Worm (Caenorhabditis elegans) whole organism, young adult: Measurements from ENCODE around the gene srlf-24.

ENCODE experiments used
- B0019.2 ChIP-seq: fragments of 200-800 bp; sonication (Bioruptor generic); conservative IDR thresholded peaks from 2 replicates; pipeline ENCODE4 v1.3.6; 2022; ENCODE audit warnings: missing genetic modification reagents, missing genetic modification characterization, missing compliant biosample characterization
- C17E4.6 ChIP-seq: fragments of 200-800 bp; sonication (Bioruptor generic); IDR thresholded peaks from 2 replicates; pipeline ENCODE4 v1.3.6; 2022; ENCODE audit warnings: missing genetic modification reagents, missing genetic modification characterization, missing compliant biosample characterization
- F10E7.11 ChIP-seq: sonication (generic microtip); optimal IDR thresholded peaks from 2 replicates; lab custom pipeline; 2017; ENCODE audit warnings: mild to moderate bottlenecking, missing genetic modification characterization, moderate library complexity, missing compliant biosample characterization
- F39B2.1 ChIP-seq: fragments of 200-800 bp; sonication (Bioruptor generic); IDR thresholded peaks from 2 replicates; pipeline ENCODE4 v1.3.6; 2022; ENCODE audit warnings: missing genetic modification reagents, missing genetic modification characterization, missing compliant biosample characterization
- F52B5.7 ChIP-seq: sonication (generic microtip); optimal IDR thresholded peaks from 2 replicates; lab custom pipeline; 2016; ENCODE audit warnings: mild to moderate bottlenecking, missing genetic modification characterization, missing compliant biosample characterization
- F55B11.4 ChIP-seq: sonication (generic microtip); optimal IDR thresholded peaks from 2 replicates; lab custom pipeline; 2016; ENCODE audit warnings: missing compliant biosample characterization, missing genetic modification characterization, borderline replicate concordance; ENCODE audit not compliant: insufficient read depth
- F57C9.4 ChIP-seq: sonication (generic microtip); optimal IDR thresholded peaks from 2 replicates; lab custom pipeline; 2017; ENCODE audit warnings: mild to moderate bottlenecking, missing genetic modification characterization, missing compliant biosample characterization
- K12H6.12 ChIP-seq: fragments of 200-800 bp; sonication (Bioruptor generic); optimal IDR thresholded peaks from 2 replicates; lab custom pipeline; 2018; ENCODE audit warnings: mild to moderate bottlenecking, missing genetic modification characterization, missing compliant biosample characterization
- T07F8.4 ChIP-seq: sonication (generic microtip); optimal IDR thresholded peaks from 2 replicates; lab custom pipeline; 2016; ENCODE audit warnings: mild to moderate bottlenecking, missing genetic modification characterization, moderate library complexity, missing compliant biosample characterization
- Y79H2A.3 ChIP-seq: fragments of 200-800 bp; sonication (Bioruptor generic); conservative IDR thresholded peaks from 2 replicates; pipeline ENCODE4 v1.3.6; 2022; ENCODE audit warnings: missing genetic modification reagents, missing genetic modification characterization, missing compliant biosample characterization
- aptf-2 ChIP-seq: fragments of 200-800 bp; sonication (Bioruptor generic); conservative IDR thresholded peaks from 2 replicates; pipeline ENCODE4 v1.3.6; 2022; ENCODE audit warnings: missing genetic modification reagents, missing genetic modification characterization, missing compliant biosample characterization
- bed-2 ChIP-seq: fragments of 200-800 bp; sonication (Bioruptor generic); IDR thresholded peaks from 2 replicates; pipeline ENCODE4 v1.3.6; 2022; ENCODE audit warnings: missing genetic modification reagents, missing genetic modification characterization, missing compliant biosample characterization
- ccch-3 ChIP-seq: fragments of 200-800 bp; sonication (Bioruptor generic); optimal IDR thresholded peaks from 2 replicates; lab custom pipeline; 2018; ENCODE audit warnings: mild to moderate bottlenecking, missing genetic modification characterization, missing compliant biosample characterization
- cebp-2 ChIP-seq: fragments of 200-800 bp; sonication (Bioruptor generic); IDR thresholded peaks from 2 replicates; pipeline ENCODE4 v1.3.6; 2022; ENCODE audit warnings: missing genetic modification characterization, missing compliant biosample characterization
- dpl-1 ChIP-seq: fragments of 150-350 bp; optimal IDR thresholded peaks from 2 replicates; lab custom pipeline; 2014; ENCODE audit warnings: missing biosample characterization, missing genetic modification reagents, missing genetic modification characterization
- efl-1 ChIP-seq: fragments of 150-350 bp; optimal IDR thresholded peaks from 2 replicates; lab custom pipeline; 2014; ENCODE audit warnings: missing biosample characterization, missing genetic modification reagents, missing genetic modification characterization
- egl-18 ChIP-seq: fragments of 200-800 bp; sonication (Bioruptor generic); IDR thresholded peaks from 2 replicates; pipeline ENCODE4 v1.3.6; 2022; ENCODE audit warnings: missing genetic modification reagents, missing genetic modification characterization, missing compliant biosample characterization
- ekl-4 ChIP-seq: fragments of 200-800 bp; sonication (Bioruptor generic); IDR thresholded peaks from 2 replicates; pipeline ENCODE4 v1.3.6; 2022; ENCODE audit warnings: missing genetic modification reagents, missing genetic modification characterization, missing compliant biosample characterization
- ets-4 ChIP-seq: fragments of 200-800 bp; sonication (Bioruptor generic); optimal IDR thresholded peaks from 2 replicates; lab custom pipeline; 2018; ENCODE audit warnings: mild to moderate bottlenecking, missing genetic modification characterization, missing compliant biosample characterization
- fkh-3 ChIP-seq: sonication (generic microtip); optimal IDR thresholded peaks from 2 replicates; lab custom pipeline; 2016; ENCODE audit warnings: mild to moderate bottlenecking, missing genetic modification characterization, missing compliant biosample characterization
- him-1 ChIP-seq: sonication (generic microtip); optimal IDR thresholded peaks from 2 replicates; lab custom pipeline; 2016; ENCODE audit warnings: missing genotype, missing genetic modification reagents, missing genetic modification characterization, missing compliant biosample characterization
- hmg-1.2 ChIP-seq: fragments of 200-800 bp; sonication (Bioruptor generic); IDR thresholded peaks from 2 replicates; pipeline ENCODE4 v1.3.6; 2022; ENCODE audit warnings: missing genetic modification reagents, missing genetic modification characterization, missing compliant biosample characterization
- let-526 ChIP-seq: fragments of 200-800 bp; sonication (Bioruptor generic); IDR thresholded peaks from 2 replicates; pipeline ENCODE4 v1.3.6; 2022; ENCODE audit warnings: missing genetic modification reagents, missing genetic modification characterization, missing compliant biosample characterization
- lin-54 ChIP-seq: fragments of 200-800 bp; sonication (Bioruptor generic); optimal IDR thresholded peaks from 2 replicates; lab custom pipeline; 2018; ENCODE audit warnings: mild to moderate bottlenecking, missing genetic modification characterization, missing compliant biosample characterization
- lir-1 ChIP-seq: fragments of 200-800 bp; sonication (Bioruptor generic); conservative IDR thresholded peaks from 2 replicates; pipeline ENCODE4 v1.3.6; 2022; ENCODE audit warnings: missing genetic modification reagents, missing genetic modification characterization, missing compliant biosample characterization
- madf-10 ChIP-seq: sonication (generic microtip); optimal IDR thresholded peaks from 2 replicates; lab custom pipeline; 2016; ENCODE audit warnings: mild to moderate bottlenecking, missing genetic modification characterization, missing compliant biosample characterization
- mel-28 ChIP-seq: sonication (generic microtip); optimal IDR thresholded peaks from 2 replicates; lab custom pipeline; 2016; ENCODE audit warnings: borderline replicate concordance, mild to moderate bottlenecking, missing genetic modification characterization, missing compliant biosample characterization
- nhr-120 ChIP-seq: fragments of 200-800 bp; sonication (Bioruptor generic); IDR thresholded peaks from 2 replicates; pipeline ENCODE4 v1.3.6; 2022; ENCODE audit warnings: missing genetic modification characterization, missing compliant biosample characterization
- nhr-80 ChIP-seq: sonication (generic microtip); optimal IDR thresholded peaks from 2 replicates; lab custom pipeline; 2016; ENCODE audit warnings: missing genetic modification characterization, missing compliant biosample characterization
- pbrm-1 ChIP-seq: fragments of 200-800 bp; sonication (Bioruptor generic); IDR thresholded peaks from 2 replicates; pipeline ENCODE4 v1.3.6; 2022; ENCODE audit warnings: missing genetic modification reagents, missing genetic modification characterization, missing compliant biosample characterization
- repo-1 ChIP-seq: sonication (generic microtip); optimal IDR thresholded peaks from 2 replicates; lab custom pipeline; 2017; ENCODE audit warnings: mild to moderate bottlenecking, missing genetic modification characterization, missing compliant biosample characterization
- snpc-1.1 ChIP-seq: sonication (generic microtip); optimal IDR thresholded peaks from 2 replicates; lab custom pipeline; 2017; ENCODE audit warnings: missing genetic modification characterization, mild to moderate bottlenecking, missing compliant biosample characterization, antibody characterized with exemption, moderate library complexity, missing genotype, missing genetic modification reagents; ENCODE audit not compliant: insufficient read depth
- snpc-1.3 ChIP-seq: sonication (generic microtip); optimal IDR thresholded peaks from 2 replicates; lab custom pipeline; 2017; ENCODE audit warnings: missing genetic modification characterization, mild to moderate bottlenecking, missing compliant biosample characterization, antibody characterized with exemption, moderate library complexity, missing genotype, missing genetic modification reagents; ENCODE audit not compliant: insufficient read depth
- snpc-4 ChIP-seq, 5 experiments: fragments of 150-350 bp in 1 of 5; sonication (generic microtip) in 4 of 5; optimal IDR thresholded peaks; 2 replicates each; lab custom pipeline; 2014 to 2018; ENCODE audit warnings: missing genetic modification characterization in 5 of 5, missing biosample characterization in 3 of 5, antibody characterized with exemption in 2 of 5, mild to moderate bottlenecking in 2 of 5, missing compliant biosample characterization in 2 of 5, missing genotype in 2 of 5, moderate library complexity in 2 of 5, missing genetic modification reagents in 1 of 5
- sptf-2 ChIP-seq: fragments of 200-800 bp; sonication (Bioruptor generic); optimal IDR thresholded peaks from 2 replicates; lab custom pipeline; 2018; ENCODE audit warnings: mild to moderate bottlenecking, missing genetic modification characterization, missing compliant biosample characterization
- xnd-1 ChIP-seq: sonication (generic microtip); optimal IDR thresholded peaks from 2 replicates; lab custom pipeline; 2016; ENCODE audit warnings: missing genotype, missing genetic modification reagents, missing genetic modification characterization, missing compliant biosample characterization
- ztf-18 ChIP-seq: sonication (generic microtip); optimal IDR thresholded peaks from 2 replicates; lab custom pipeline; 2016; ENCODE audit warnings: missing genotype, mild to moderate bottlenecking, missing genetic modification characterization, missing compliant biosample characterization
- ztf-22 ChIP-seq: fragments of 200-800 bp; sonication (Bioruptor generic); optimal IDR thresholded peaks from 2 replicates; lab custom pipeline; 2018; ENCODE audit warnings: mild to moderate bottlenecking, missing genetic modification characterization, moderate library complexity, missing compliant biosample characterization
- ztf-25 ChIP-seq: fragments of 200-800 bp; sonication (Bioruptor generic); IDR thresholded peaks from 2 replicates; pipeline ENCODE4 v1.3.6; 2022; ENCODE audit warnings: missing genetic modification reagents, missing genetic modification characterization, missing compliant biosample characterization
- ztf-28 ChIP-seq: fragments of 200-800 bp; sonication (Bioruptor generic); IDR thresholded peaks from 2 replicates; pipeline ENCODE4 v1.3.6; 2022; ENCODE audit warnings: missing genetic modification reagents, missing genetic modification characterization, missing compliant biosample characterization
- ztf-6 ChIP-seq: fragments of 200-800 bp; sonication (Bioruptor generic); IDR thresholded peaks from 2 replicates; pipeline ENCODE4 v1.3.6; 2022; ENCODE audit warnings: missing genetic modification reagents, missing genetic modification characterization, missing compliant biosample characterization

Gene srlf-24

DNA sequence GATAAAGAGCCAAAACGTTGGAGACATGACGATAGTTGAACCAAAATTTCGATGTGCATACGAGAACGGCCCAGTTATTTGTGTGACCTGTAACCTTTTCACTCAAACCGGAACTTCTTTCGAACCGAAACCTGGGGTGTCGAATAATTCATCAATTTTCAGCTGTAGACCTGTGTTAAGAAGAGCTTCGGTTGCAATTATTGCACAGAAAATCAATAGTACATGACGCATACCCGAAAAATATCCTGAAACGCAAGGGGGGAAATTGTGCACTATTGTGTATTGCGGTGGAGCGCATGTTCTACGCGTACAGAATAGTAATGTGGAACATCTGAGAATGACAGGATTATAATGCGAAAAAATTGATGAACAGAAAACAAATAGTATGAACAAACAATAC is 4.1 kb upstream of the srlf-24 start, which contains the start of gene pigk-1 (continued):
- no peak for TF ChIP-seq B0019.2 (GFP tag; lab: Robert Waterston, UW)
- TF ChIP-seq, all 124 proteins: peak for 36

- TF ChIP-seq lin-54 (GFP tag; lab: Kevin White, UChicago), result no peak
- TF ChIP-seq ztf-28, result no peak
- TF ChIP-seq C17E4.6, result no peak
- TF ChIP-seq B0019.2 (GFP tag; lab: Robert Waterston, UW), result no peak
- no peak for TF ChIP-seq ccch-3 (GFP tag; lab: Kevin White, UChicago)
- TF ChIP-seq snpc-1.3, result no peak
- TF ChIP-seq nhr-80 (tag; lab: Kevin White, UChicago), result no peak
- no peak for TF ChIP-seq ekl-4 (GFP tag; lab: Robert Waterston, UW)
- no peak for TF ChIP-seq fkh-3 (tag; lab: Kevin White, UChicago)
- TF ChIP-seq T07F8.4, result no peak
- TF ChIP-seq ztf-25, result no peak
- no peak for TF ChIP-seq F55B11.4 (tag; lab: Kevin White, UChicago)
- no peak for TF ChIP-seq bed-2 (GFP tag; lab: Robert Waterston, UW)
- no peak for TF ChIP-seq mel-28 (tag; lab: Kevin White, UChicago)
- TF ChIP-seq madf-10 (tag; lab: Kevin White, UChicago), result no peak
- TF ChIP-seq K12H6.12, result no peak
- no peak for TF ChIP-seq xnd-1 (tag; lab: Kevin White, UChicago)
- TF ChIP-seq aptf-2, result no peak
- no peak for TF ChIP-seq pbrm-1 (GFP tag; lab: Robert Waterston, UW)
- no peak for TF ChIP-seq nhr-120 (GFP tag; lab: Robert Waterston, UW)
- TF ChIP-seq, all 124 proteins: peak for 0
Measured at ce11 chrIV:11103501-11103900, 2.1 kb downstream of the srlf-24 start.

- TF ChIP-seq lin-54 (GFP tag; lab: Kevin White, UChicago), result no peak
- TF ChIP-seq dpl-1 (GFP tag; lab: Kevin White, UChicago), result no peak
- TF ChIP-seq ztf-28, result no peak
- TF ChIP-seq ztf-18, result no peak
- TF ChIP-seq egl-18 (GFP tag; lab: Robert Waterston, UW), result no peak
- TF ChIP-seq repo-1 (tag; lab: Kevin White, UChicago), result no peak
- TF ChIP-seq him-1, result no peak
- TF ChIP-seq lir-1 (GFP tag; lab: Robert Waterston, UW), result no peak
- TF ChIP-seq F57C9.4 (tag; lab: Kevin White, UChicago), result no peak
- no peak for TF ChIP-seq nhr-120 (GFP tag; lab: Robert Waterston, UW)
- TF ChIP-seq ztf-6 (GFP tag; lab: Robert Waterston, UW), result no peak
- TF ChIP-seq, all 124 proteins: peak for 0
Measured at ce11 chrIV:11102608-11103007, 3.0 kb downstream of the srlf-24 start, which contains the start of gene srlf-17. Gene srlf-17, minus strand, starts transcription at chrIV:11102708.

DNA sequence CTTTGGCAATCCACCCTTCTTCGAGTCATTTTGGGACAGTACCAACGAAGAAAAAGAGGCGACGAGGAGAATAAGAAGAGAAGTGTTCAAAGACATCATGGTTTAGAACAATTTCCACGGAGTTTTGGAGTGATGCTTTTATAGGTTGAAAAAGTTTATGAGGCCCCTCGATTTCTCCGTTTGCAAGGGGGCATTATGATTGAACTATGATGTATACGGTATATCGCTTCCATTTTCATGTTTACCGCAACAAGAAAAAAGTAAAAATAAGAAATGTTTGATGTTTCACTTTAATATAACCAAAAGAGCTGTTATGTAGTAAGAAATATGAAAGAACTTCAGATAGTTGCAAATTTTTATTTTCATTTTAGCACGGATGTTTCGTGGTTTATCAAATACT is 4.2 kb downstream of the srlf-24 start, which contains the start of gene srlf-18:
Gene srlf-18 (minus strand): TSS at position 101 of the 400 bp plus-strand sequence.
- TF ChIP-seq ztf-22 (GFP tag; lab: Kevin White, UChicago), result no peak
- no peak for TF ChIP-seq lin-54 (GFP tag; lab: Kevin White, UChicago)
- TF ChIP-seq sptf-2 (GFP tag; lab: Kevin White, UChicago), result no peak
- no peak for TF ChIP-seq hmg-1.2 (GFP tag; lab: Robert Waterston, UW)
- TF ChIP-seq B0019.2 (GFP tag; lab: Robert Waterston, UW), result no peak

ce11 chrIV:11100271-11100670 is 5.4 kb downstream of the srlf-24 start, which contains the start of gene str-3:
Gene str-3, minus strand, starts transcription at chrIV:11100371.
- TF ChIP-seq let-526, result no peak
- no peak for TF ChIP-seq F10E7.11 (tag; lab: Kevin White, UChicago)
- TF ChIP-seq ets-4, result no peak
- no peak for TF ChIP-seq Y79H2A.3
- TF ChIP-seq F52B5.7 (tag; lab: Kevin White, UChicago), result no peak
- no peak for TF ChIP-seq ztf-22 (GFP tag; lab: Kevin White, UChicago)
- no peak for TF ChIP-seq bed-2 (GFP tag; lab: Robert Waterston, UW)
- no peak for TF ChIP-seq cebp-2 (GFP tag; lab: Robert Waterston, UW)
- TF ChIP-seq F39B2.1 (GFP tag; lab: Robert Waterston, UW), result no peak
- TF ChIP-seq snpc-4 (GFP tag; optimal IDR thresholded peaks at IDR 0.05; lab: Kevin White, UChicago), result no peak
- TF ChIP-seq snpc-4 (tag; optimal IDR thresholded peaks at IDR 0.05; lab: Kevin White, UChicago), result no peak
- TF ChIP-seq efl-1 (GFP tag; lab: Kevin White, UChicago), result no peak
- TF ChIP-seq F55B11.4 (tag; lab: Kevin White, UChicago), result no peak
- TF ChIP-seq snpc-1.1 (tag; lab: Kevin White, UChicago), result no peak
